4 fruit fly cellular contexts compared by ENCODE assay signal in the genomic region with DNA sequence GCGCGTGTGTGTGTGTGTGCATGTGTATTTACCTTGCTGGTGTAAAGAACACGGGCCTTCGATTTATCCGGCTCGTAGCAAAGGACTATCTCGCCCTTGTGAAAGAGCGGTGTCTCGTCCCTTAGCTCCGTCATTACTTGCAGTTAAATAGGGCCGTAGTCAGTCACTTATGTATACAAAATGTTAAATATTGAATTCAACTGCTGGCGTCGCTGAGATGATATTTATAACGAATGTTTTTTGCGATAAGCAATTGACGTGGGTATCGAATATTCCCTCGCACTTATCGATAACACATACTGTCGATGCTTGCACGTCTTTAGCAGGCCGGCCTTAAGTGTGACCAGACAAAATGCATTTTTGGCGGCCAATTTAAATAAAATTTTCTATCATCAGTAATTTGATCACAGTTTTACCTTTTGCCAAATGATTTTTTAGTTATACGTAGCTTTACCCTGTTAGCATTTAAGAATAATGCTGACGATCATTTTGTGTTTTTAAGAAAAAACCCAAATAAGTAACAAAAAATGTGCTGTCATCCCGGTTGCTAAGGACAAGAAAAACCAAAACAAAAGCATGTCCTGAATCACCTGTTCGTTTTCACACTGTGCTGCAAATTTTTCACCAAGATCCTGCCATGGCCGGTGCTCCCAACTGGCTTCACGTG.
TF ChIP-seq lines count a peak whose summit lies in the region.

Gene msl-3, minus strand, starts transcription at position 245 of the 667 bp plus-strand sequence.
Gene BBS1, plus strand, starts transcription at position 617 of the 667 bp plus-strand sequence.

- TF ChIP-seq CTCF in whole organism, embryonic (GFP tag; optimal IDR thresholded peaks at IDR 0.05; lab: Kevin White, UChicago) = peak; percentile 4

TF ChIP-seq in whole organism, adult, 20 proteins besides CTCF, POLR2A, EP300 and RAD21:
- no peak for TF ChIP-seq Crg-1 (GFP tag; optimal IDR thresholded peaks at IDR 0.05; lab: Kevin White, UChicago)
- no peak for TF ChIP-seq CG33017 (tag; optimal IDR thresholded peaks at IDR 0.05; lab: Kevin White, UChicago)
- peak; percentile 17 for TF ChIP-seq bab1 (GFP tag; optimal IDR thresholded peaks at IDR 0.05; lab: Kevin White, UChicago)
- TF ChIP-seq CG11617 (GFP tag; optimal IDR thresholded peaks at IDR 0.05; lab: Kevin White, UChicago) = no peak
- peak; percentile 19 for TF ChIP-seq Mnt (GFP tag; optimal IDR thresholded peaks at IDR 0.05; lab: Kevin White, UChicago)
TF ChIP-seq in whole organism, adult: peak in this region for 2.

TF ChIP-seq in whole organism, embryonic, 481 proteins besides CTCF, POLR2A, EP300 and RAD21 (continues in another document):
- TF ChIP-seq Sin3A (optimal IDR thresholded peaks at IDR 0.05; lab: Kevin White, UChicago) (peak; percentile 64), bbx (GFP tag; IDR thresholded peaks at IDR 0.05; lab: Robert Waterston, UW; ENCODE audit: partially characterized antibody) (peak; percentile 66; the same call in 1 of the 2 replicates), otp (GFP tag; IDR thresholded peaks at IDR 0.05; lab: Robert Waterston, UW) (no peak), Atf6 (GFP tag; IDR thresholded peaks at IDR 0.05; lab: Robert Waterston, UW) (no peak), vnd (GFP tag; IDR thresholded peaks at IDR 0.05; lab: Robert Waterston, UW; ENCODE audit: partially characterized antibody) (peak; percentile 40; the same call in 1 of the 3 replicates), mld (GFP tag; IDR thresholded peaks at IDR 0.05; lab: Robert Waterston, UW; ENCODE audit: partially characterized antibody) (0 out of 3 replicates have a peak, but pooled peaks have one; percentile 11), trem (tag; optimal IDR thresholded peaks at IDR 0.05; lab: Kevin White, UChicago) (peak; percentile 76), knrl (GFP tag; IDR thresholded peaks at IDR 0.05; lab: Robert Waterston, UW; ENCODE audit: partially characterized antibody) (peak; percentile 59), cas (GFP tag; IDR thresholded peaks at IDR 0.05; lab: Robert Waterston, UW) (no peak), CG2129 (GFP tag; IDR thresholded peaks at IDR 0.05; lab: Robert Waterston, UW; ENCODE audit: partially characterized antibody) (peak; percentile 29; the same call in 1 of the 2 replicates), zen2 (GFP tag; IDR thresholded peaks at IDR 0.05; lab: Robert Waterston, UW; ENCODE audit: partially characterized antibody) (peak; percentile 22; the same call in 1 of the 3 replicates), MBD-R2 (GFP tag; IDR thresholded peaks at IDR 0.05; lab: Robert Waterston, UW) (peak; percentile 69), HmgZ (tag; optimal IDR thresholded peaks at IDR 0.05; lab: Kevin White, UChicago) (peak; percentile 40), maf-S (GFP tag; optimal IDR thresholded peaks at IDR 0.05; lab: Kevin White, UChicago) (no peak), Trl (optimal IDR thresholded peaks at IDR 0.05; lab: Kevin White, UChicago) (no peak), Trl (GFP tag; optimal IDR thresholded peaks at IDR 0.05; lab: Kevin White, UChicago) (no peak), CG31365 (tag; optimal IDR thresholded peaks at IDR 0.05; lab: Kevin White, UChicago) (no peak), CG33213 (GFP tag; optimal IDR thresholded peaks at IDR 0.05; lab: Kevin White, UChicago) (peak; percentile 40), eyg (GFP tag; optimal IDR thresholded peaks at IDR 0.05; lab: Kevin White, UChicago) (no peak), CG3281 (GFP tag; optimal IDR thresholded peaks at IDR 0.05; lab: Kevin White, UChicago) (peak; percentile 2), disco-r (GFP tag; optimal IDR thresholded peaks at IDR 0.05; lab: Kevin White, UChicago) (no peak), CG17186 (GFP tag; optimal IDR thresholded peaks at IDR 0.05; lab: Kevin White, UChicago) (peak; percentile 39), Scr (GFP tag; IDR thresholded peaks at IDR 0.05; lab: Robert Waterston, UW; ENCODE audit: partially characterized antibody) (peak; percentile 65)

TF ChIP-seq in whole organism, prepupa, 60 proteins besides CTCF, POLR2A, EP300 and RAD21:
- TF ChIP-seq vri (GFP tag; optimal IDR thresholded peaks at IDR 0.05; lab: Kevin White, UChicago) (no peak), fkh (GFP tag; optimal IDR thresholded peaks at IDR 0.05; lab: Kevin White, UChicago) (peak; percentile 92)

TF ChIP-seq in whole organism, wandering third instar larva, 38 proteins besides CTCF, POLR2A, EP300 and RAD21:
- TF ChIP-seq Jra (GFP tag; optimal IDR thresholded peaks at IDR 0.05; lab: Kevin White, UChicago) (no peak), Rel (GFP tag; optimal IDR thresholded peaks at IDR 0.05; lab: Kevin White, UChicago) (no peak), Rel (tag; optimal IDR thresholded peaks at IDR 0.05; lab: Kevin White, UChicago) (peak; percentile 66)
